Fruit fly (Drosophila melanogaster): Measurements from ENCODE around the gene CG31642.

CG31642 gene

DNA sequence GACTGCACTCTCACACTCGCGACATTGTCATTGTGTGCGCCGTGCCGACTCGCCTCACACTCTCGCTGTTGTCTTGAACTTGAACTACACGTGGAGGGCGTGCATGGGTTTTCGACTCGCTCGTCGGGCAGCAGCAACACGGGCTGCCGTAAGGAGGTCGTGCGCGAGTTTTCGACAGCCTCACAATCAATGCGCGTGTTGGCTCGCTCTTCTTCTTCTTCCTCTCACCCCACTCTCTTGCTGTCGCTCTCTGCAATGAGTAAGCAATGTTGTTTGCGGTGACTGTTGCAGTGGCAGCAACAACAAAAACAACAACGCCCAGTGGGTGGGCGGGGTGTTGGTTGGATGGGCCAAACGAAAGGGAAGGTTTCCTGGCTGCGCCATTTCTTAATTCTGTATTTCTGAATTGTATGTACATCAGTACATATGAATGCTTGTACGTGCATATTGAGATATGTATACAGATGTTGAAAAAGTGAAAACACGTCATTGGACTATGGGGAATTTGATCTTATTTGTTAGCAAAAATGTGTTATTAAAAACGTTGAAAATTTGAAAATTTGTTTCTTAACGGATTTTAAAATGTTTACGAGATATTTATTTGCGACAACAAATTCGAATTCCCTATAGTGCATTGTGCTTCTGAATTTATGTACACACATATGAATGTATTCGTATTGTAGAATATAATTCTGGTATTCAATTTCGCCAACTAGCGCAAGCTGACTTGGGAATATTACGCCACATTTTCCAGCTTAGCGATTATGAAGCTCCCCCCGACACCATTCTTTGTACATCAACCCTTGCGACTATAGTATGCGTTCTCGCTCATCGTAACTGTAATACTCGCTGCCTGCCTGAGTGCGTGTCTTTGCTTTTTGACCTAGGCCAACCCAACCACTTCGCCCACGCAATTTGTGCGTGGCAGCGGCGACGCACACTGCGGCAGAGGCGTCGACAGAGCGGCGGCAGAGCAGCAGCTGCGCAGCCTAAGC, 29.6 kb upstream of the CG31642 start (continued):
- TF ChIP-seq CG10431 (GFP tag; optimal IDR thresholded peaks at IDR 0.05) (peak; percentile 22), cad (GFP tag; optimal IDR thresholded peaks at IDR 0.05) (no peak), nerfin-2 (GFP tag; IDR thresholded peaks at IDR 0.05; ENCODE audit: partially characterized antibody) (peak; percentile 51; the same call in 1 of the 2 replicates), Ada2b (GFP tag; IDR thresholded peaks at IDR 0.05) (0 out of 2 replicates have a peak, but pooled peaks have one; percentile 26), CG18262 (tag; optimal IDR thresholded peaks at IDR 0.05) (no peak), CG1792 (GFP tag; optimal IDR thresholded peaks at IDR 0.05) (no peak), fd96Cb (tag; optimal IDR thresholded peaks at IDR 0.05) (no peak), Max (GFP tag; optimal IDR thresholded peaks at IDR 0.05) (peak; percentile 81), jigr1 (GFP tag; IDR thresholded peaks at IDR 0.05) (no peak), ATbp (GFP tag; optimal IDR thresholded peaks at IDR 0.05) (no peak), Mad (GFP tag; optimal IDR thresholded peaks at IDR 0.05) (no peak), mld (GFP tag; IDR thresholded peaks at IDR 0.05; ENCODE audit: partially characterized antibody) (no peak), Hmx (GFP tag; optimal IDR thresholded peaks at IDR 0.05) (no peak), en (GFP tag; optimal IDR thresholded peaks at IDR 0.05) (no peak), CG17912 (GFP tag; optimal IDR thresholded peaks at IDR 0.05) (peak; percentile 43), shn (GFP tag; optimal IDR thresholded peaks at IDR 0.05) (no peak), yki (optimal IDR thresholded peaks at IDR 0.05) (no peak), dmrt99B (tag; optimal IDR thresholded peaks at IDR 0.05) (peak; percentile 10), CG6254 (GFP tag; optimal IDR thresholded peaks at IDR 0.05) (no peak), CG1602 (GFP tag; optimal IDR thresholded peaks at IDR 0.05) (no peak), gt (GFP tag; IDR thresholded peaks at IDR 0.05) (no peak), zfh1 (GFP tag; IDR thresholded peaks at IDR 0.05) (no peak), Ptx1 (GFP tag; IDR thresholded peaks at IDR 0.05) (no peak), CG3847 (GFP tag; IDR thresholded peaks at IDR 0.05) (0 out of 2 replicates have a peak, but pooled peaks have one; percentile 24), CG8765 (GFP tag; IDR thresholded peaks at IDR 0.05) (peak; percentile 80), Trl (optimal IDR thresholded peaks at IDR 0.05) (peak; percentile 75 to 81), Trl (GFP tag; optimal IDR thresholded peaks at IDR 0.05) (peak; percentile 42), klu (GFP tag; IDR thresholded peaks at IDR 0.05) (no peak), NC2β (GFP tag; optimal IDR thresholded peaks at IDR 0.05) (peak; percentile 4), h (optimal IDR thresholded peaks at IDR 0.05) (no peak), Myb (GFP tag; optimal IDR thresholded peaks at IDR 0.05) (peak; percentile 31), CG4404 (GFP tag; IDR thresholded peaks at IDR 0.05) (no peak), CG14441 (GFP tag; IDR thresholded peaks at IDR 0.05) (no peak), rib (GFP tag; IDR thresholded peaks at IDR 0.05) (peak; percentile 77), dan (GFP tag; IDR thresholded peaks at IDR 0.05) (no peak), croc (GFP tag; conservative IDR thresholded peaks at IDR 0.05) (no peak), Dp (GFP tag; optimal IDR thresholded peaks at IDR 0.05) (no peak), az2 (GFP tag; optimal IDR thresholded peaks at IDR 0.05) (no peak), BtbVII (GFP tag; optimal IDR thresholded peaks at IDR 0.05) (no peak), CG17328 (GFP tag; IDR thresholded peaks at IDR 0.05) (no peak), CG4617 (GFP tag; optimal IDR thresholded peaks at IDR 0.05; ENCODE audit: borderline replicate concordance) (no peak), Opbp (GFP tag; IDR thresholded peaks at IDR 0.05; ENCODE audit: partially characterized antibody) (peak; percentile 82), da (GFP tag; optimal IDR thresholded peaks at IDR 0.05) (peak; percentile 73), Six4 (GFP tag; optimal IDR thresholded peaks at IDR 0.05) (no peak), CG1233 (GFP tag; optimal IDR thresholded peaks at IDR 0.05) (peak; percentile 8), HLH54F (GFP tag; optimal IDR thresholded peaks at IDR 0.05) (no peak), CG10979 (tag; optimal IDR thresholded peaks at IDR 0.05) (no peak), tap (tag; optimal IDR thresholded peaks at IDR 0.05) (peak; percentile 12), CG17829 (tag; optimal IDR thresholded peaks at IDR 0.05) (peak; percentile 27), Dll (GFP tag; IDR thresholded peaks at IDR 0.05; ENCODE audit: partially characterized antibody) (peak; percentile 36; the same call in 1 of the 4 replicates)

Measured in whole organism, embryonic.